Worm (Caenorhabditis elegans) whole organism, L4 larva: ENCODE results near the gene mlc-7.
A peak's percentile ranks its signal among the peaks of the same experiment; 100 is the strongest.
"Not testable (repeated sequence)": the region's sequence is repeated elsewhere in the genome, so short reads cannot be mapped to it uniquely, and the experiment has no call there.

Source experiments
- D1046.2 ChIP-seq: fragments of 200-800 bp; sonication (Bioruptor generic); IDR thresholded peaks from 2 replicates; pipeline ENCODE4 v1.3.6; 2022; ENCODE audit warnings: missing genetic modification characterization, missing compliant biosample characterization
- F26F4.8 ChIP-seq: fragments of 200-800 bp; sonication (Bioruptor generic); conservative IDR thresholded peaks from 2 replicates; pipeline ENCODE4 v1.3.6; 2022; ENCODE audit warnings: missing genetic modification characterization, missing compliant biosample characterization
- F49E8.2 ChIP-seq: sonication (generic microtip); optimal IDR thresholded peaks from 2 replicates; lab custom pipeline; 2016; ENCODE audit warnings: missing compliant biosample characterization, mild to moderate bottlenecking, missing genetic modification characterization, borderline replicate concordance
- R02D3.7 ChIP-seq: fragments of 150-350 bp; sonication (generic microtip); optimal IDR thresholded peaks from 3 replicates; lab custom pipeline; 2014; ENCODE audit warnings: missing biosample characterization, missing genetic modification characterization
- Y5F2A.4 ChIP-seq: fragments of 200-800 bp; sonication (Bioruptor generic); optimal IDR thresholded peaks from 2 replicates; lab custom pipeline; 2018; ENCODE audit warnings: mild to moderate bottlenecking, missing genetic modification characterization, missing compliant biosample characterization
- Y75B8A.6 ChIP-seq: fragments of 200-800 bp; sonication (Bioruptor generic); IDR thresholded peaks from 2 replicates; pipeline ENCODE4 v1.3.6; 2022; ENCODE audit warnings: missing genetic modification reagents, missing genetic modification characterization, missing compliant biosample characterization
- ZK337.2 ChIP-seq: fragments of 200-800 bp; sonication (Bioruptor generic); IDR thresholded peaks from 2 replicates; pipeline ENCODE4 v1.3.6; 2022; ENCODE audit warnings: missing genetic modification reagents, missing genetic modification characterization, missing compliant biosample characterization
- ZK546.5 ChIP-seq, 2 experiments: sonication (generic microtip); optimal IDR thresholded peaks; 2 replicates each; lab custom pipeline; 2017; ENCODE audit warnings: missing biosample characterization in 2 of 2, missing genetic modification characterization in 2 of 2
- aha-1 ChIP-seq: fragments of 150-350 bp; peaks from one replicate; lab custom pipeline; 2014; ENCODE audit warnings: missing biosample characterization, missing genetic modification characterization
- ama-1 ChIP-seq: fragments of 150-350 bp; optimal IDR thresholded peaks from 2 replicates; lab custom pipeline; 2014; ENCODE audit warnings: inconsistent platforms, mixed read lengths
- arid-1 ChIP-seq: fragments of 200-800 bp; sonication (Bioruptor generic); conservative IDR thresholded peaks from 2 replicates; pipeline ENCODE4 v1.3.6; 2022; ENCODE audit warnings: missing genetic modification reagents, missing genetic modification characterization, missing compliant biosample characterization
- attf-4 ChIP-seq: sonication (generic microtip); optimal IDR thresholded peaks from 3 replicates; lab custom pipeline; 2017; ENCODE audit warnings: missing biosample characterization, missing genetic modification characterization
- ceh-32 ChIP-seq: sonication (generic microtip); optimal IDR thresholded peaks from 2 replicates; lab custom pipeline; 2016; ENCODE audit warnings: mild to moderate bottlenecking, missing genetic modification characterization, missing compliant biosample characterization; ENCODE audit not compliant: poor library complexity
- ceh-44 ChIP-seq: fragments of 200-800 bp; sonication (Bioruptor generic); IDR thresholded peaks from 2 replicates; pipeline ENCODE4 v1.3.6; 2022; ENCODE audit warnings: missing genetic modification reagents, missing genetic modification characterization, missing compliant biosample characterization
- ceh-62 ChIP-seq: sonication (generic microtip); optimal IDR thresholded peaks from 2 replicates; lab custom pipeline; 2017; ENCODE audit warnings: missing biosample characterization, missing genetic modification characterization
- daf-16 ChIP-seq, 3 experiments: sonication (generic microtip); optimal IDR thresholded peaks; 2 replicates each; lab custom pipeline; 2016 to 2017; ENCODE audit warnings: missing genetic modification characterization in 3 of 3, missing genetic modification reagents in 3 of 3, mild to moderate bottlenecking in 2 of 3, missing compliant biosample characterization in 2 of 3, missing biosample characterization in 1 of 3, moderate library complexity in 1 of 3
- duxl-1 ChIP-seq: sonication (generic microtip); optimal IDR thresholded peaks from 2 replicates; lab custom pipeline; 2016; ENCODE audit warnings: mild to moderate bottlenecking, missing genetic modification characterization, moderate library complexity, missing compliant biosample characterization; ENCODE audit not compliant: poor library complexity
- egl-27 ChIP-seq: sonication (generic microtip); optimal IDR thresholded peaks from 3 replicates; lab custom pipeline; 2017; ENCODE audit warnings: missing biosample characterization, missing genetic modification reagents, missing genetic modification characterization
- egl-43 ChIP-seq: fragments of 200-800 bp; sonication (Bioruptor generic); IDR thresholded peaks from 2 replicates; pipeline ENCODE4 v1.3.6; 2022; ENCODE audit warnings: missing genetic modification reagents, missing genetic modification characterization, missing compliant biosample characterization
- fos-1 ChIP-seq: fragments of 150-350 bp; optimal IDR thresholded peaks from 2 replicates; lab custom pipeline; 2014; ENCODE audit warnings: missing biosample characterization, missing genetic modification characterization
- hif-1 ChIP-seq, 2 experiments: sonication (generic microtip); optimal IDR thresholded peaks; 2 replicates each; lab custom pipeline; 2016 to 2017; ENCODE audit warnings: missing compliant biosample characterization in 2 of 2, missing genetic modification characterization in 2 of 2, missing genetic modification reagents in 2 of 2, missing genotype in 2 of 2, mild to moderate bottlenecking in 1 of 2
- hlh-11 ChIP-seq: fragments of 200-800 bp; sonication (Bioruptor generic); optimal IDR thresholded peaks from 2 replicates; lab custom pipeline; 2018; ENCODE audit warnings: mild to moderate bottlenecking, missing genetic modification characterization, missing compliant biosample characterization
- hlh-30 ChIP-seq: sonication (generic microtip); optimal IDR thresholded peaks from 2 replicates; lab custom pipeline; 2017; ENCODE audit warnings: antibody characterized with exemption, mild to moderate bottlenecking, missing genetic modification characterization, missing compliant biosample characterization; ENCODE audit not compliant: insufficient read depth
- hmg-1.1 ChIP-seq: fragments of 200-800 bp; sonication (Bioruptor generic); IDR thresholded peaks from 2 replicates; pipeline ENCODE4 v1.3.6; 2022; ENCODE audit warnings: missing genetic modification reagents, missing genetic modification characterization, missing compliant biosample characterization
- jun-1 ChIP-seq: fragments of 150-350 bp; optimal IDR thresholded peaks from 2 replicates; lab custom pipeline; 2014; ENCODE audit warnings: missing biosample characterization, missing genetic modification reagents, missing genetic modification characterization
- lin-29 ChIP-seq: fragments of 200-800 bp; sonication (Bioruptor generic); IDR thresholded peaks from 2 replicates; pipeline ENCODE4 v1.3.6; 2022; ENCODE audit warnings: missing genetic modification reagents, missing genetic modification characterization, missing compliant biosample characterization
- lin-39 ChIP-seq: fragments of 150-350 bp; optimal IDR thresholded peaks from 2 replicates; lab custom pipeline; 2014; ENCODE audit warnings: missing biosample characterization, missing genetic modification reagents, missing genetic modification characterization
- madf-5 ChIP-seq, 2 experiments: fragments of 200-800 bp; sonication (Bioruptor generic); IDR thresholded peaks; 2 replicates each; pipeline ENCODE4 v1.3.6; 2022; ENCODE audit warnings: missing compliant biosample characterization in 2 of 2, missing genetic modification characterization in 2 of 2
- madf-9 ChIP-seq: fragments of 200-800 bp; sonication (Bioruptor generic); conservative IDR thresholded peaks from 2 replicates; pipeline ENCODE4 v1.3.6; 2022; ENCODE audit warnings: missing genetic modification reagents, missing genetic modification characterization, missing compliant biosample characterization
- mdl-1 ChIP-seq, 2 experiments: fragments of 150-350 bp in 1 of 2; sonication (generic microtip) in 1 of 2; optimal IDR thresholded peaks; 2 replicates each; lab custom pipeline; 2014 to 2017; ENCODE audit warnings: missing biosample characterization in 2 of 2, missing genetic modification characterization in 2 of 2
- mep-1 ChIP-seq: fragments of 150-350 bp; sonication (generic microtip); optimal IDR thresholded peaks from 3 replicates; lab custom pipeline; 2014; ENCODE audit warnings: missing biosample characterization, missing genetic modification characterization
- mes-2 ChIP-seq: sonication (generic microtip); optimal IDR thresholded peaks from 2 replicates; lab custom pipeline; 2016; ENCODE audit warnings: missing genotype, mild to moderate bottlenecking, missing genetic modification characterization, missing compliant biosample characterization; ENCODE audit not compliant: poor library complexity, severe bottlenecking
- nhr-11 ChIP-seq: fragments of 150-350 bp; optimal IDR thresholded peaks from 2 replicates; lab custom pipeline; 2014; ENCODE audit warnings: missing biosample characterization, missing genetic modification characterization
- nhr-237 ChIP-seq: sonication (generic microtip); optimal IDR thresholded peaks from 2 replicates; lab custom pipeline; 2017; ENCODE audit warnings: missing biosample characterization, missing genetic modification characterization
- nhr-28 ChIP-seq: fragments of 150-350 bp; optimal IDR thresholded peaks from 2 replicates; lab custom pipeline; 2014; ENCODE audit warnings: missing biosample characterization, missing genetic modification characterization
- nhr-48 ChIP-seq: sonication (generic microtip); optimal IDR thresholded peaks from 2 replicates; lab custom pipeline; 2016; ENCODE audit warnings: mild to moderate bottlenecking, missing genetic modification characterization, missing compliant biosample characterization
- nhr-6 ChIP-seq: fragments of 150-350 bp; optimal IDR thresholded peaks from 2 replicates; lab custom pipeline; 2014; ENCODE audit warnings: missing biosample characterization, missing genetic modification characterization
- pha-4 ChIP-seq, 2 experiments: fragments of 150-350 bp in 1 of 2; fragments of 200-800 bp in 1 of 2; sonication (Bioruptor generic) in 1 of 2; IDR thresholded peaks in 1 of 2; optimal IDR thresholded peaks in 1 of 2; 2 replicates each; pipeline versions ENCODE4 v1.3.6 to Lab custom; 2014 to 2022; ENCODE audit warnings: missing genetic modification characterization in 2 of 2, missing genetic modification reagents in 2 of 2, missing biosample characterization in 1 of 2, missing compliant biosample characterization in 1 of 2
- php-3 ChIP-seq: fragments of 200-800 bp; sonication (Bioruptor generic); IDR thresholded peaks from 2 replicates; pipeline ENCODE4 v1.3.6; 2022; ENCODE audit warnings: missing genetic modification reagents, missing genetic modification characterization, missing compliant biosample characterization
- set-16 ChIP-seq: fragments of 200-800 bp; sonication (Bioruptor generic); IDR thresholded peaks from 2 replicates; pipeline ENCODE4 v1.3.6; 2022; ENCODE audit warnings: missing genetic modification reagents, missing genetic modification characterization, missing compliant biosample characterization
- spr-1 ChIP-seq: sonication (generic microtip); optimal IDR thresholded peaks from 2 replicates; lab custom pipeline; 2016; ENCODE audit warnings: mild to moderate bottlenecking, missing genetic modification characterization, missing compliant biosample characterization
- unc-62 ChIP-seq, 3 experiments: fragments of 150-350 bp in 1 of 3; sonication (generic microtip); optimal IDR thresholded peaks in 2 of 3; peaks in 1 of 3; 1 replicate in 1 of 3; 2 replicates in 2 of 3; lab custom pipeline; 2014 to 2017; ENCODE audit warnings: missing biosample characterization in 3 of 3, missing genetic modification characterization in 3 of 3, missing genetic modification reagents in 3 of 3, missing genotype in 1 of 3
- vab-7 ChIP-seq: fragments of 200-800 bp; sonication (Bioruptor generic); IDR thresholded peaks from 2 replicates; pipeline ENCODE4 v1.3.6; 2022; ENCODE audit warnings: missing genetic modification reagents, missing genetic modification characterization, missing compliant biosample characterization

The mlc-7 gene

ce11 chrIII:13751144-13751543, at the start of gene mlc-7:
TSS of gene mlc-7 (plus strand) at chrIII:13751444.
- not testable (repeated sequence) for TF ChIP-seq lin-29 (GFP tag; lab: Robert Waterston, UW); D1046.2; nhr-237 (tag; lab: Kevin White, UChicago)
- TF ChIP-seq, all 104 proteins: peak for 0; not testable (repeated sequence) for 104

ce11 chrIII:13701691-13702090, 49.6 kb upstream of the mlc-7 start, which contains the start of gene lit-1:
TSS of gene lit-1 (plus strand) at chrIII:13701991.
- no peak for TF ChIP-seq R02D3.7 (tag; lab: Kevin White, UChicago)
- TF ChIP-seq arid-1, result no peak
- TF ChIP-seq nhr-11 (tag; lab: Kevin White, UChicago), result no peak
- TF ChIP-seq mep-1 (tag; lab: Kevin White, UChicago), result no peak
- TF ChIP-seq ceh-62 (tag; lab: Kevin White, UChicago), result no peak

ce11 chrIII:13708415-13708814, 42.8 kb upstream of the mlc-7 start:
- TF ChIP-seq madf-5 (GFP tag; IDR thresholded peaks at IDR 0.05; lab: Robert Waterston, UW), result no peak
- TF ChIP-seq unc-62 (GFP tag; optimal IDR thresholded peaks at IDR 0.05 in 1 of 2; lab: Kevin White, UChicago), result peak in 1 of 2 experiments; percentile 51
- no peak for TF ChIP-seq unc-62 (tag; optimal IDR thresholded peaks at IDR 0.05; lab: Kevin White, UChicago)

- TF ChIP-seq set-16 (GFP tag; lab: Robert Waterston, UW) (no peak), hmg-1.1 (GFP tag; lab: Robert Waterston, UW) (no peak), F49E8.2 (tag; lab: Kevin White, UChicago) (no peak), ama-1 (lab: Kevin White, UChicago) (peak; percentile 23), fos-1 (tag; lab: Kevin White, UChicago) (no peak), ceh-44 (no peak), egl-27 (tag; lab: Kevin White, UChicago) (no peak), duxl-1 (tag; lab: Kevin White, UChicago) (no peak), aha-1 (tag; lab: Kevin White, UChicago) (peak; percentile 62), F26F4.8 (GFP tag; lab: Robert Waterston, UW) (no peak), ZK337.2 (no peak), spr-1 (tag; lab: Kevin White, UChicago) (peak; percentile 19), pha-4 (GFP tag; IDR thresholded peaks at IDR 0.05; lab: Robert Waterston, UW) (no peak), pha-4 (tag; optimal IDR thresholded peaks at IDR 0.05; lab: Kevin White, UChicago) (no peak), unc-62 (GFP tag; optimal IDR thresholded peaks at IDR 0.05 in 1 of 2; lab: Kevin White, UChicago) (peak in 1 of 2 experiments; percentile 98), unc-62 (tag; optimal IDR thresholded peaks at IDR 0.05; lab: Kevin White, UChicago) (no peak), nhr-28 (tag; lab: Kevin White, UChicago) (peak; percentile 38), Y5F2A.4 (no peak), D1046.2 (no peak), Y75B8A.6 (GFP tag; lab: Robert Waterston, UW) (no peak), egl-43 (peak; percentile 30; the same call in 1 of the 2 replicates), php-3 (no peak), madf-9 (GFP tag; lab: Robert Waterston, UW) (no peak), jun-1 (tag; lab: Kevin White, UChicago) (no peak), hlh-11 (tag; lab: Kevin White, UChicago) (peak; percentile 32), mdl-1 (tag; optimal IDR thresholded peaks at IDR 0.05; lab: Kevin White, UChicago) (no peak), ceh-32 (no peak), attf-4 (tag; lab: Kevin White, UChicago) (no peak), daf-16 (GFP tag; optimal IDR thresholded peaks at IDR 0.05; lab: Kevin White, UChicago) (no peak), daf-16 (tag; optimal IDR thresholded peaks at IDR 0.05; lab: Kevin White, UChicago) (no peak), ZK546.5 (tag; optimal IDR thresholded peaks at IDR 0.05; lab: Kevin White, UChicago) (no peak), hif-1 (tag; optimal IDR thresholded peaks at IDR 0.05; lab: Kevin White, UChicago) (no peak), lin-39 (no peak), nhr-48 (tag; lab: Kevin White, UChicago) (no peak), vab-7 (GFP tag; lab: Robert Waterston, UW) (no peak), hlh-30 (tag; lab: Kevin White, UChicago) (peak; percentile 50), R02D3.7 (tag; lab: Kevin White, UChicago) (no peak), nhr-6 (tag; lab: Kevin White, UChicago) (no peak), mes-2 (tag; lab: Kevin White, UChicago) (no peak)
Measured at ce11 chrIII:13709122-13709521, 42.1 kb upstream of the mlc-7 start.
